Worm (Caenorhabditis elegans): Measurements from ENCODE around the gene sor-1.

sor-1 gene

DNA sequence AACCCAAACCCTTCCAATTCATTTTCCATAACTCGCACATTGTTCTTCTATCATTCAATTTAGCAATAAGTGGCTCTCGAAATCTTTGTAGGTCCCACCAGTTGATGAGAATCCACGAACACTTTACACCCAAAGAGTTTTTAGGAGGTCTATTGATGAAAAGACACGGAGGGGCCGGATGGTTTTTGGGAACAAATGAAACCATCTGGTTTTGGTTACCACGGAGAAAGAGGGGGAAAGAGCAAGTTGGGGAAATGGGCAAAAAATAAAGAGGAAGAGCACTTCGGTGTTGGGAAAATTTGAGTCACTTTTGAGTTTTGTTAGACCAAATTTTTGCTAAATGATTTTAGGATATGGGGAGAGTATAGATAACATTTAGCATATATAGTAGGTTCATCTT lies 49.6 kb downstream of the sor-1 start:
- TF ChIP-seq zip-5 (tag; optimal IDR thresholded peaks at IDR 0.05) (no peak), dve-1 (tag; optimal IDR thresholded peaks at IDR 0.05) (no peak), fkh-6 (tag; optimal IDR thresholded peaks at IDR 0.05) (no peak), ref-2 (tag; optimal IDR thresholded peaks at IDR 0.05) (no peak), C38D4.7 (GFP tag; optimal IDR thresholded peaks at IDR 0.05) (no peak), ceh-6 (GFP tag; optimal IDR thresholded peaks at IDR 0.05) (no peak), nfya-1 (tag; optimal IDR thresholded peaks at IDR 0.05) (no peak)

Data from whole organism, late embryonic.